Fruit fly (Drosophila melanogaster) whole organism, embryonic: ENCODE results near the gene Art1.

Experiments
- Awh ChIP-seq: fragments of 200-800 bp; sonication (Bioruptor generic); IDR thresholded peaks from 2 replicates; pipeline ENCODE4, ENCODE4 v1.3.6; 2022; ENCODE audit warnings: missing biosample characterization, missing genetic modification characterization
- CG10979 ChIP-seq: fragments of 200-800 bp; sonication (Bioruptor generic); optimal IDR thresholded peaks from 2 replicates; lab custom pipeline; 2018; ENCODE audit warnings: missing biosample characterization, mild to moderate bottlenecking, missing genetic modification characterization, moderate library complexity
- CG13894 ChIP-seq: fragments of 200-800 bp; sonication (Bioruptor generic); optimal IDR thresholded peaks from 3 replicates; lab custom pipeline; 2018; ENCODE audit warnings: missing biosample characterization, mild to moderate bottlenecking, missing genetic modification characterization, moderate library complexity
- CG15514 ChIP-seq: fragments of 200-800 bp; sonication (Bioruptor generic); optimal IDR thresholded peaks from 3 replicates; lab custom pipeline; 2017; ENCODE audit warnings: missing biosample characterization, missing genetic modification characterization, mild to moderate bottlenecking, moderate library complexity, missing genetic modification reagents
- CG15601 ChIP-seq: fragments of 200-800 bp; sonication (Bioruptor generic); optimal IDR thresholded peaks from 3 replicates; lab custom pipeline; 2019; ENCODE audit warnings: missing biosample characterization, mild to moderate bottlenecking, missing genetic modification characterization, moderate library complexity
- CG1602 ChIP-seq: fragments of 200-800 bp; sonication (Bioruptor generic); optimal IDR thresholded peaks from 3 replicates; lab custom pipeline; 2016; ENCODE audit warnings: missing biosample characterization, missing genetic modification characterization
- CG1603 ChIP-seq: fragments of 200-800 bp; sonication (Bioruptor generic); optimal IDR thresholded peaks from 2 replicates; lab custom pipeline; 2019; ENCODE audit warnings: missing biosample characterization, mild to moderate bottlenecking, missing genetic modification characterization, moderate library complexity
- CG16779 ChIP-seq: fragments of 200-800 bp; sonication (Bioruptor generic); IDR thresholded peaks from 2 replicates; pipeline ENCODE4 v1.3.6; 2022; ENCODE audit warnings: missing biosample characterization, missing genetic modification characterization
- CG17359 ChIP-seq: fragments of 200-800 bp; sonication (Bioruptor generic); optimal IDR thresholded peaks from 3 replicates; lab custom pipeline; 2018; ENCODE audit warnings: missing biosample characterization, mild to moderate bottlenecking, missing genetic modification characterization, moderate library complexity
- CG18619 ChIP-seq: fragments of 200-800 bp; sonication (Bioruptor generic); optimal IDR thresholded peaks from 3 replicates; lab custom pipeline; 2017; ENCODE audit warnings: missing biosample characterization, mild to moderate bottlenecking, missing genetic modification characterization
- CG4730 ChIP-seq: fragments of 200-800 bp; sonication (Bioruptor generic); IDR thresholded peaks from 2 replicates; pipeline ENCODE4 v1.3.6; 2022; ENCODE audit warnings: missing biosample characterization, missing genetic modification characterization
- CG6175 ChIP-seq: fragments of 200-800 bp; sonication (Bioruptor generic); IDR thresholded peaks from 3 replicates; pipeline ENCODE4 v1.3.6; 2022; ENCODE audit warnings: missing biosample characterization, missing genetic modification characterization
- CG6765 ChIP-seq: fragments of 200-800 bp; sonication (Bioruptor generic); optimal IDR thresholded peaks from 3 replicates; lab custom pipeline; 2017; ENCODE audit warnings: missing biosample characterization, mild to moderate bottlenecking, missing genetic modification characterization
- CG6854 ChIP-seq: fragments of 200-800 bp; sonication (Bioruptor generic); optimal IDR thresholded peaks from 3 replicates; lab custom pipeline; 2017; ENCODE audit warnings: missing biosample characterization, mild to moderate bottlenecking, missing genetic modification characterization
- CG8281 ChIP-seq: fragments of 200-800 bp; sonication (Bioruptor generic); optimal IDR thresholded peaks from 2 replicates; lab custom pipeline; 2018; ENCODE audit warnings: missing biosample characterization, mild to moderate bottlenecking, missing genetic modification characterization, moderate library complexity
- CG9932 ChIP-seq: fragments of 200-800 bp; sonication (Bioruptor generic); IDR thresholded peaks from 2 replicates; pipeline ENCODE4 v1.3.6; 2022; ENCODE audit warnings: missing biosample characterization, missing genetic modification characterization
- Dip2 ChIP-seq: fragments of 200-800 bp; sonication (Bioruptor generic); IDR thresholded peaks from 2 replicates; pipeline ENCODE4 v1.3.6; 2022; ENCODE audit warnings: missing biosample characterization, missing genetic modification characterization
- Elba2 ChIP-seq: fragments of 200-800 bp; sonication (Bioruptor generic); optimal IDR thresholded peaks from 3 replicates; lab custom pipeline; 2016; ENCODE audit warnings: missing biosample characterization, missing genetic modification characterization
- Ets97D ChIP-seq: fragments of 200-800 bp; sonication (Bioruptor generic); optimal IDR thresholded peaks from 3 replicates; lab custom pipeline; 2016; ENCODE audit warnings: missing biosample characterization, missing genetic modification characterization
- Fer3 ChIP-seq: fragments of 200-800 bp; sonication (Bioruptor generic); optimal IDR thresholded peaks from 2 replicates; lab custom pipeline; 2018; ENCODE audit warnings: missing biosample characterization, mild to moderate bottlenecking, missing genetic modification characterization, moderate library complexity
- Gsc ChIP-seq: fragments of 200-800 bp; sonication (Bioruptor generic); IDR thresholded peaks from 2 replicates; pipeline ENCODE4 v1.3.6; 2022; ENCODE audit warnings: missing biosample characterization, missing genetic modification characterization
- H2.0 ChIP-seq: fragments of 200-800 bp; sonication (Bioruptor generic); IDR thresholded peaks from 2 replicates; pipeline ENCODE4 v1.3.6; 2022; ENCODE audit warnings: missing biosample characterization, missing genetic modification characterization
- HLH54F ChIP-seq: fragments of 200-800 bp; sonication (Bioruptor generic); optimal IDR thresholded peaks from 3 replicates; lab custom pipeline; 2016; ENCODE audit warnings: missing biosample characterization, missing genetic modification characterization
- Kr ChIP-seq: fragments of 200-800 bp; sonication (Bioruptor generic); optimal IDR thresholded peaks from 2 replicates; lab custom pipeline; 2017; ENCODE audit warnings: missing biosample characterization, mild to moderate bottlenecking, missing genetic modification characterization
- Lhr ChIP-seq: fragments of 200-800 bp; sonication (Bioruptor generic); optimal IDR thresholded peaks from 3 replicates; lab custom pipeline; 2017; ENCODE audit warnings: mild to moderate bottlenecking, missing biosample characterization, missing genetic modification reagents, missing genetic modification characterization
- Mes4 ChIP-seq: fragments of 200-800 bp; sonication (Bioruptor generic); optimal IDR thresholded peaks from 2 replicates; lab custom pipeline; 2016; ENCODE audit warnings: missing biosample characterization, missing genetic modification characterization
- Sox100B ChIP-seq: fragments of 200-800 bp; sonication (Bioruptor generic); optimal IDR thresholded peaks from 3 replicates; lab custom pipeline; 2018; ENCODE audit warnings: missing biosample characterization, mild to moderate bottlenecking, missing genetic modification characterization
- Vsx1 ChIP-seq: fragments of 200-800 bp; sonication (Bioruptor generic); optimal IDR thresholded peaks from 2 replicates; lab custom pipeline; 2017; ENCODE audit warnings: missing biosample characterization, mild to moderate bottlenecking, missing genetic modification characterization, missing genetic modification reagents
- YL-1 ChIP-seq: fragments of 200-800 bp; sonication (Bioruptor generic); optimal IDR thresholded peaks from 3 replicates; lab custom pipeline; 2017; ENCODE audit warnings: missing biosample characterization, mild to moderate bottlenecking, missing genetic modification characterization
- al ChIP-seq: fragments of 200-800 bp; sonication (Bioruptor generic); IDR thresholded peaks from 2 replicates; pipeline ENCODE4 v1.3.6; 2022; ENCODE audit warnings: missing biosample characterization, missing genetic modification characterization
- cg ChIP-seq: fragments of 200-800 bp; sonication (Bioruptor generic); optimal IDR thresholded peaks from 3 replicates; lab custom pipeline; 2019; ENCODE audit warnings: missing biosample characterization, mild to moderate bottlenecking, missing genetic modification characterization, moderate library complexity
- disco-r ChIP-seq: fragments of 200-800 bp; sonication (Bioruptor generic); optimal IDR thresholded peaks from 2 replicates; lab custom pipeline; 2016; ENCODE audit warnings: missing biosample characterization, missing genetic modification characterization
- dmrt99B ChIP-seq: fragments of 200-800 bp; sonication (Bioruptor generic); optimal IDR thresholded peaks from 2 replicates; lab custom pipeline; 2018; ENCODE audit warnings: missing biosample characterization, mild to moderate bottlenecking, missing genetic modification characterization, moderate library complexity
- emc ChIP-seq: fragments of 200-800 bp; sonication (Bioruptor generic); optimal IDR thresholded peaks from 2 replicates; lab custom pipeline; 2016; ENCODE audit warnings: missing biosample characterization, missing genetic modification characterization
- eve ChIP-seq, 2 experiments: fragments of >200 bp; optimal IDR thresholded peaks; 2 replicates each; lab custom pipeline; 2017; ENCODE audit warnings: missing biosample characterization in 2 of 2, missing genetic modification characterization in 2 of 2
- her ChIP-seq: fragments of 200-800 bp; sonication (Bioruptor generic); optimal IDR thresholded peaks from 2 replicates; lab custom pipeline; 2016; ENCODE audit warnings: missing biosample characterization, missing genetic modification characterization
- lilli ChIP-seq: fragments of 200-800 bp; sonication (Bioruptor generic); optimal IDR thresholded peaks from 3 replicates; lab custom pipeline; 2016; ENCODE audit warnings: missing biosample characterization, missing genetic modification characterization
- lov ChIP-seq, 2 experiments: fragments of 200-800 bp in 1 of 2; fragments of >200 bp in 1 of 2; sonication (Bioruptor generic) in 1 of 2; IDR thresholded peaks in 1 of 2; optimal IDR thresholded peaks in 1 of 2; 2 replicates in 1 of 2; 3 replicates in 1 of 2; pipeline versions ENCODE4 v1.3.6 to Lab custom; 2017 to 2022; ENCODE audit warnings: missing biosample characterization in 1 of 2, missing genetic modification characterization in 1 of 2
- mirr ChIP-seq: fragments of 200-800 bp; sonication (Bioruptor generic); optimal IDR thresholded peaks from 3 replicates; lab custom pipeline; 2018; ENCODE audit warnings: missing biosample characterization, mild to moderate bottlenecking, missing genetic modification characterization
- pita ChIP-seq: fragments of 200-800 bp; sonication (Bioruptor generic); optimal IDR thresholded peaks from 2 replicates; lab custom pipeline; 2017; ENCODE audit warnings: missing biosample characterization, mild to moderate bottlenecking, missing genetic modification characterization
- run ChIP-seq: fragments of 200-800 bp; sonication (Bioruptor generic); optimal IDR thresholded peaks from 3 replicates; lab custom pipeline; 2018; ENCODE audit warnings: missing biosample characterization, mild to moderate bottlenecking, missing genetic modification characterization
- sd ChIP-seq: fragments of 200-800 bp; sonication (Bioruptor generic); optimal IDR thresholded peaks from 3 replicates; lab custom pipeline; 2018; ENCODE audit warnings: missing biosample characterization, mild to moderate bottlenecking, missing genetic modification characterization, moderate library complexity
- sima ChIP-seq: fragments of 200-800 bp; sonication (Bioruptor generic); optimal IDR thresholded peaks from 2 replicates; lab custom pipeline; 2016; ENCODE audit warnings: missing biosample characterization, missing genetic modification characterization
- slbo ChIP-seq: fragments of 200-800 bp; sonication (Bioruptor generic); IDR thresholded peaks from 2 replicates; pipeline ENCODE4 v1.3.6; 2022; ENCODE audit warnings: missing biosample characterization, missing genetic modification characterization
- sqz ChIP-seq: fragments of 200-800 bp; sonication (Bioruptor generic); optimal IDR thresholded peaks from 3 replicates; lab custom pipeline; 2018; ENCODE audit warnings: missing biosample characterization, mild to moderate bottlenecking, missing genetic modification characterization
- tap ChIP-seq: fragments of 200-800 bp; optimal IDR thresholded peaks from 3 replicates; lab custom pipeline; 2019; ENCODE audit warnings: missing biosample characterization, mild to moderate bottlenecking, missing genetic modification characterization, moderate library complexity
- toy ChIP-seq: fragments of 200-800 bp; sonication (Bioruptor generic); IDR thresholded peaks from 2 replicates; pipeline ENCODE4 v1.3.6; 2022; ENCODE audit warnings: missing biosample characterization, missing genetic modification characterization
- zf30C ChIP-seq: fragments of 200-800 bp; sonication (Bioruptor generic); optimal IDR thresholded peaks from 3 replicates; lab custom pipeline; 2018; ENCODE audit warnings: missing biosample characterization, mild to moderate bottlenecking, missing genetic modification characterization

The Art1 gene

dm6 chr3R:10760966-10761855, 26.8 kb downstream of the Art1 start, which contains the start of the genes MED7 and Cap-H2 (continued):
- 0 out of 2 replicates have a peak, but pooled peaks have one; percentile 59 for TF ChIP-seq CG16779
- peak; percentile 70 for TF ChIP-seq H2.0 (GFP tag; lab: Robert Waterston, UW)
- TF ChIP-seq CG15514, result peak; percentile 80
- peak; percentile 86 for TF ChIP-seq CG1602
- no peak for TF ChIP-seq zf30C (GFP tag; lab: Kevin White, UChicago)
- TF ChIP-seq disco-r, result peak; percentile 12
- TF ChIP-seq CG6175 (GFP tag; lab: Robert Waterston, UW), result peak; percentile 56; the same call in 1 of the 3 replicates
- peak; percentile 90 for TF ChIP-seq slbo (GFP tag; lab: Robert Waterston, UW)
- TF ChIP-seq Ets97D, result peak; percentile 95
- peak; percentile 53 for TF ChIP-seq Mes4
- TF ChIP-seq sd, result no peak
- no peak for TF ChIP-seq Kr (GFP tag; lab: Kevin White, UChicago)
- TF ChIP-seq cg (GFP tag; lab: Kevin White, UChicago), result peak; percentile 85
- TF ChIP-seq CG17359, result no peak
- peak; percentile 52 for TF ChIP-seq CG18619 (GFP tag; lab: Kevin White, UChicago)
- peak; percentile 93 for TF ChIP-seq lilli (GFP tag; lab: Kevin White, UChicago)
- no peak for TF ChIP-seq CG6854
- TF ChIP-seq Gsc, result no peak
- peak; percentile 53 for TF ChIP-seq Elba2 (GFP tag; lab: Kevin White, UChicago)
- no peak for TF ChIP-seq sqz (GFP tag; lab: Kevin White, UChicago)
- peak; percentile 81 for TF ChIP-seq YL-1
- TF ChIP-seq Lhr, result peak; percentile 57
- TF ChIP-seq CG13894, result no peak
- peak; percentile 41 for TF ChIP-seq Sox100B (GFP tag; lab: Kevin White, UChicago)
- TF ChIP-seq CG4730 (GFP tag; lab: Robert Waterston, UW), result peak; percentile 77
- peak; percentile 84 for TF ChIP-seq HLH54F
- no peak for TF ChIP-seq toy (GFP tag; lab: Robert Waterston, UW)
- no peak for TF ChIP-seq CG6765
- TF ChIP-seq CG8281 (tag; lab: Kevin White, UChicago), result no peak
- TF ChIP-seq Dip2 (GFP tag; lab: Robert Waterston, UW), result peak; percentile 25; the same call in 1 of the 2 replicates
- peak; percentile 67 for TF ChIP-seq Awh (GFP tag; lab: Robert Waterston, UW)
- no peak for TF ChIP-seq pita
- no peak for TF ChIP-seq run
- peak; percentile 82 for TF ChIP-seq al (GFP tag; lab: Robert Waterston, UW)
- no peak for TF ChIP-seq eve (GFP tag; optimal IDR thresholded peaks at IDR 0.05; lab: Kevin White, UChicago)
- peak; percentile 72 for TF ChIP-seq CG15601
- peak; percentile 80 for TF ChIP-seq CG1603
- peak; percentile 95 for TF ChIP-seq CG9932 (GFP tag; lab: Robert Waterston, UW)
- TF ChIP-seq tap (tag; lab: Kevin White, UChicago), result peak; percentile 51
- TF ChIP-seq dmrt99B (tag; lab: Kevin White, UChicago), result no peak
- no peak for TF ChIP-seq emc (GFP tag; lab: Kevin White, UChicago)
- TF ChIP-seq sima (GFP tag; lab: Kevin White, UChicago), result no peak
- no peak for TF ChIP-seq lov (optimal IDR thresholded peaks at IDR 0.05; lab: Kevin White, UChicago)
- 0 out of 3 replicates have a peak, but pooled peaks have one; percentile 27 for TF ChIP-seq lov (GFP tag; IDR thresholded peaks at IDR 0.05; lab: Robert Waterston, UW)
- TF ChIP-seq Fer3, result peak; percentile 62
- no peak for TF ChIP-seq mirr (GFP tag; lab: Kevin White, UChicago)
- peak; percentile 67 for TF ChIP-seq CG10979 (tag; lab: Kevin White, UChicago)
- TF ChIP-seq Vsx1 (GFP tag; lab: Kevin White, UChicago), result no peak
- TF ChIP-seq her (GFP tag; lab: Kevin White, UChicago), result peak; percentile 26
